Fruit fly (Drosophila melanogaster): ENCODE results near the gene Mst36Fa.

Gene Mst36Fa

DNA sequence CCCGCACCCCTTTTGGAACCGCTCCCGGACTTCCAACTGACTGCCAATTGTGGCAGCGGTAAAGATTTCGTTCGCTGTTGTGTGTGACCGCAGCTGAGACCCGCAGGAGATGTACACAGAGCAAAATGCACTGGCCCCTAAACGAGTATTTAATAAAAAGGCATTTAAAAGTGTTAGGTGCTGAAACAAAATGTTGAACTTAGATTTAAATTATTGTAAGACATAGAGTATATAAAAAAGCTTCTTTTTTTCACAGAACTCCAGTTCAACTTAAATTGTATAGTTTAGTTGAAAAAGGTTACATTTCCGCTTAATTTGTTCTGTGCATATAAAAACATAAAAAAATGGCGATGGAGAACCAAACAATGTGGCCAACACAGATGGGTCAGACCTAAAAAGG lies 48.7 kb downstream of the Mst36Fa start (continued):
- TF ChIP-seq salr (GFP tag; optimal IDR thresholded peaks at IDR 0.05) (peak in 1 of 2 experiments; percentile 55), Lpt (GFP tag; optimal IDR thresholded peaks at IDR 0.05) (peak; percentile 74), svp (GFP tag) (peak; percentile 79), pdm3 (GFP tag; optimal IDR thresholded peaks at IDR 0.05) (peak; percentile 74), Met (GFP tag; optimal IDR thresholded peaks at IDR 0.05) (peak; percentile 74), CG1621 (tag; optimal IDR thresholded peaks at IDR 0.05) (peak; percentile 10), fd59A (GFP tag; optimal IDR thresholded peaks at IDR 0.05) (no peak), Eip93F (GFP tag; optimal IDR thresholded peaks at IDR 0.05) (no peak), lz (GFP tag; optimal IDR thresholded peaks at IDR 0.05) (peak; percentile 64), CG10669 (GFP tag; optimal IDR thresholded peaks at IDR 0.05) (peak; percentile 46), CG16779 (tag; optimal IDR thresholded peaks at IDR 0.05) (peak; percentile 57), CG8632 (GFP tag; optimal IDR thresholded peaks at IDR 0.05) (peak; percentile 22), ss (GFP tag; optimal IDR thresholded peaks at IDR 0.05) (no peak), CG3919 (GFP tag; optimal IDR thresholded peaks at IDR 0.05) (peak; percentile 62), Sox14 (GFP tag; optimal IDR thresholded peaks at IDR 0.05) (peak; percentile 64), fd85E (GFP tag; optimal IDR thresholded peaks at IDR 0.05) (no peak), CG8319 (GFP tag; optimal IDR thresholded peaks at IDR 0.05) (peak; percentile 40), Sox102F (GFP tag; optimal IDR thresholded peaks at IDR 0.05) (peak; percentile 69), Ets96B (tag; optimal IDR thresholded peaks at IDR 0.05) (peak; percentile 59), CG8119 (GFP tag; IDR thresholded peaks at IDR 0.05) (peak; percentile 89), CG7368 (GFP tag; optimal IDR thresholded peaks at IDR 0.05) (peak; percentile 36), CG11902 (GFP tag; optimal IDR thresholded peaks at IDR 0.05) (no peak), Smox (GFP tag; optimal IDR thresholded peaks at IDR 0.05) (peak; percentile 43)

DNA sequence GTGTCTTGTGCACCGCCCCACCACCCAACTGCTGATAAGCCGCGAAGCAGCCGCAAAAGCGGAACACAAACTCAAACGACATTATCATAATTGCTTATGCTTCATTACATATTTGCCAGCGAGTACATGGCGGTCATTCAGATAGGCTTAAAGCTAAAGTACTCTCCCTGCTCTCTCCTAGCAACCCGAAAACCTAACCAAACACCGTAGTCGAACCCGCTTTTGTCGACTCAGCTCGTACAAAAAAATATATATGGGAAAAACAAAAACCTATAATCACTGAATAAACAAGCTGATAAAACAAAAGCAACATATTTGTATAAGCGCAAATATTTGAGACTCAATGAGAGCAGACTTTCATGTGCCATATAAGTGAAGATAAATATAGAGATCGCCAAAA lies 49.8 kb downstream of the Mst36Fa start:
- TF ChIP-seq CG8632 (GFP tag; optimal IDR thresholded peaks at IDR 0.05) = peak; percentile 12
- TF ChIP-seq Eip78C (GFP tag) = peak; percentile 72
- TF ChIP-seq Eip75B (GFP tag; optimal IDR thresholded peaks at IDR 0.05) = no peak
- TF ChIP-seq CG6163 (GFP tag; IDR thresholded peaks at IDR 0.05) = no peak
- TF ChIP-seq topi (GFP tag; optimal IDR thresholded peaks at IDR 0.05) = peak; percentile 30
- TF ChIP-seq Smox (GFP tag; optimal IDR thresholded peaks at IDR 0.05) = peak; percentile 10
- peak; percentile 85 for TF ChIP-seq svp (GFP tag)
- TF ChIP-seq vri (GFP tag; optimal IDR thresholded peaks at IDR 0.05) = peak; percentile 77
- peak; percentile 8 for TF ChIP-seq CG6792 (GFP tag; optimal IDR thresholded peaks at IDR 0.05)
- TF ChIP-seq esn (GFP tag; optimal IDR thresholded peaks at IDR 0.05) = peak; percentile 44
- TF ChIP-seq fkh (GFP tag; optimal IDR thresholded peaks at IDR 0.05) = peak; percentile 98
- TF ChIP-seq CG10669 (GFP tag; optimal IDR thresholded peaks at IDR 0.05) = no peak
- TF ChIP-seq CG34406 (GFP tag; optimal IDR thresholded peaks at IDR 0.05) = peak; percentile 19
- no peak for TF ChIP-seq cyc (GFP tag; optimal IDR thresholded peaks at IDR 0.05)
- peak; percentile 48 for TF ChIP-seq Met (GFP tag; optimal IDR thresholded peaks at IDR 0.05)
- peak; percentile 33 for TF ChIP-seq Sox102F (GFP tag; optimal IDR thresholded peaks at IDR 0.05)
- TF ChIP-seq CG10631 (GFP tag; optimal IDR thresholded peaks at IDR 0.05) = no peak
- no peak for TF ChIP-seq acj6 (GFP tag; optimal IDR thresholded peaks at IDR 0.05)

DNA sequence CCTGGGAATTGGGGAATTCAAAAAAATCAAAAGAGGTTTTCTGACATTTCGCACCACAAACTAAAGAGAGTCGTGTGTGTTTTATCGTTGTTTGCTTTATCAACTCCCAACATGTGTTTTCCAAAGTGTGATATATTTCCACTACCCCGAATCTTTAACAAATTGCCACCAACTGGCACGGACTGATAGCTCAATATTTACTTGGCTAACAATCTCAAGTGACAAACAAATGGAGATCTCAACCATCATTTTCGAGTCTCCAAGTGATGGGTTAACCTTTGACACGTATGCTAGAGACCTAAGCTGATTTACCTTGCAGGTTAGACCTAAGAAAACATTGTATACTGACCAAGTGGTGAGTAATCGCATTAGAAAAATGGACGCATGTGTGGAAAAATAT lies 51.3 kb downstream of the Mst36Fa start:
- TF ChIP-seq Sox14 (GFP tag; optimal IDR thresholded peaks at IDR 0.05) (no peak), Eip93F (GFP tag; optimal IDR thresholded peaks at IDR 0.05) (no peak), CG9139 (GFP tag; optimal IDR thresholded peaks at IDR 0.05) (no peak), fkh (GFP tag; optimal IDR thresholded peaks at IDR 0.05) (peak; percentile 87), pdm3 (GFP tag; optimal IDR thresholded peaks at IDR 0.05) (no peak), CG3032 (tag; optimal IDR thresholded peaks at IDR 0.05) (no peak)
